Fruit fly (Drosophila melanogaster) whole organism, pupa: ENCODE measurements around the gene CG41128.

Experiments used
- CG10348 ChIP-seq: fragments of 200-800 bp; sonication (Bioruptor generic); IDR thresholded peaks from 2 replicates; pipeline ENCODE4 v1.3.6; 2022; ENCODE audit warnings: missing biosample characterization, missing genetic modification characterization
- CG12605 ChIP-seq: fragments of 200-800 bp; sonication (Bioruptor generic); IDR thresholded peaks from 2 replicates; pipeline ENCODE4 v1.3.6; 2022; ENCODE audit warnings: missing biosample characterization, missing genetic modification characterization
- CG15710 ChIP-seq: fragments of 200-800 bp; sonication (Bioruptor generic); optimal IDR thresholded peaks from 2 replicates; lab custom pipeline; 2018; ENCODE audit warnings: missing biosample characterization, mild to moderate bottlenecking, missing genetic modification characterization, moderate library complexity
- CG34367 ChIP-seq: fragments of 200-800 bp; sonication (Bioruptor generic); optimal IDR thresholded peaks from 2 replicates; lab custom pipeline; 2018; ENCODE audit warnings: missing biosample characterization, mild to moderate bottlenecking, missing genetic modification characterization
- CG4496 ChIP-seq: fragments of 200-800 bp; sonication (Bioruptor generic); IDR thresholded peaks from 3 replicates; pipeline ENCODE4 v1.3.6; 2022; ENCODE audit warnings: missing biosample characterization, missing genetic modification characterization
- CG8159 ChIP-seq: fragments of 200-800 bp; sonication (Bioruptor generic); optimal IDR thresholded peaks from 3 replicates; lab custom pipeline; 2018; ENCODE audit warnings: missing biosample characterization, mild to moderate bottlenecking, missing genetic modification characterization, moderate library complexity
- CG8301 ChIP-seq: fragments of 200-800 bp; sonication (Bioruptor generic); optimal IDR thresholded peaks from 2 replicates; lab custom pipeline; 2018; ENCODE audit warnings: missing biosample characterization, mild to moderate bottlenecking, missing genetic modification characterization
- CG9948 ChIP-seq: fragments of 200-800 bp; sonication (Bioruptor generic); optimal IDR thresholded peaks from 2 replicates; lab custom pipeline; 2018; ENCODE audit warnings: missing biosample characterization, mild to moderate bottlenecking, missing genetic modification characterization, moderate library complexity
- EcR ChIP-seq: fragments of 200-800 bp; sonication (Bioruptor generic); optimal IDR thresholded peaks from 3 replicates; lab custom pipeline; 2019; ENCODE audit warnings: missing biosample characterization, missing genetic modification characterization, mild to moderate bottlenecking, moderate library complexity, missing genetic modification reagents
- Ets98B ChIP-seq: fragments of 200-800 bp; sonication (Bioruptor generic); IDR thresholded peaks from 2 replicates; pipeline ENCODE4 v1.3.6; 2022; ENCODE audit warnings: missing biosample characterization, missing genetic modification characterization
- Pif1B ChIP-seq: fragments of 200-800 bp; sonication (Bioruptor generic); optimal IDR thresholded peaks from 3 replicates; lab custom pipeline; 2016; ENCODE audit warnings: missing biosample characterization, missing genetic modification characterization
- fd96Ca ChIP-seq: fragments of 200-800 bp; sonication (Bioruptor generic); IDR thresholded peaks from 3 replicates; pipeline ENCODE4 v1.3.6; 2022; ENCODE audit warnings: missing biosample characterization, missing genetic modification characterization
- gl ChIP-seq: fragments of 200-800 bp; sonication (Bioruptor generic); optimal IDR thresholded peaks from 2 replicates; lab custom pipeline; 2018; ENCODE audit warnings: missing biosample characterization, mild to moderate bottlenecking, missing genetic modification characterization
- rn ChIP-seq: fragments of 200-800 bp; sonication (Bioruptor generic); IDR thresholded peaks from 2 replicates; pipeline ENCODE4 v1.3.6; 2022; ENCODE audit warnings: missing biosample characterization, missing genetic modification characterization

The CG41128 gene

DNA sequence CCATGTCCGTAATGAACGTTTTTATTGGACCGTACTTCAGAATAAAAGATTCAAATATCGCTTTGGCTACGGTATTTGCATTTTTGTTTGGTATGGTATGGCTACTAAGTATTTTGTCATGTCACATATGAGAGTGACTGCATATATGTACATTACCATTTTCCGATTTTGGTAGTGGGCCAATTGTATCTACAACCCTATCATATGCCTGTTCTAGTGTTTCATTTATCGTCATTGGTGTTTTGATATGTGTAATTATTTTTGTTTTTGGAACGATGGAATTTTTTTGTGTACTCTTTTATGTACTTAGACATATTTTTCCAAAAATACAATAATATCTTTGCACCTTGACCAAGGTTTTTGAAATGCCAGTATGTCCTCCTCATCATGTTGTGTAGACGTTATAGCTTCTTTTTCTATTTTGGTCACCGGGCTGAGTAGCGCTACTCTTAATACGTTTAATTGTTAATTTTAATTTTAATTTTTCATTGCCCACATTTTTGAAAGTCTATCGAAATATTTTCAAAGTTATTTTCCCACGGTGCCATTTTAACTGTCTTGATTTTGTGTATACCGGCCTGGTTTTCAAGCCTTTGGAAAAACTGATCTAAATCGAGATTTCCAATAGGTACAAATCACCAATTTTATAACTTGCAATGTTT, 39.6 kb downstream of the CG41128 start:
- TF ChIP-seq Ets98B (GFP tag; lab: Robert Waterston, UW) (no peak), CG15710 (no peak), rn (GFP tag; lab: Robert Waterston, UW) (no peak), CG34367 (tag; lab: Kevin White, UChicago) (no peak), CG4496 (GFP tag; lab: Robert Waterston, UW) (no peak), CG8301 (tag; lab: Kevin White, UChicago) (no peak), fd96Ca (GFP tag; lab: Robert Waterston, UW) (no peak), Pif1B (GFP tag; lab: Kevin White, UChicago) (no peak), CG9948 (tag; lab: Kevin White, UChicago) (no peak), CG10348 (GFP tag; lab: Robert Waterston, UW) (no peak), CG8159 (tag; lab: Kevin White, UChicago) (no peak), gl (tag; lab: Kevin White, UChicago) (no peak), EcR (GFP tag; lab: Kevin White, UChicago) (no peak), CG12605 (GFP tag; lab: Robert Waterston, UW) (no peak)
